Worm (Caenorhabditis elegans) whole organism, early embryonic: ENCODE results near the gene ccf-1.

Source experiments
- B0310.2 ChIP-seq: sonication (generic microtip); optimal IDR thresholded peaks from 2 replicates; lab custom pipeline; 2016; ENCODE audit warnings: mild to moderate bottlenecking, missing genetic modification characterization, missing compliant biosample characterization
- ama-1 ChIP-seq: fragments of 150-350 bp; optimal IDR thresholded peaks from 2 replicates; lab custom pipeline; 2014
- ets-7 ChIP-seq: sonication (generic microtip); optimal IDR thresholded peaks from 2 replicates; lab custom pipeline; 2016; ENCODE audit warnings: missing genotype, missing genetic modification characterization, missing compliant biosample characterization
- hnd-1 ChIP-seq: sonication (generic microtip); optimal IDR thresholded peaks from 2 replicates; lab custom pipeline; 2016; ENCODE audit warnings: missing genetic modification characterization, missing compliant biosample characterization

ce11 chrIII:11908660-11909059, 11.4 kb downstream of the ccf-1 start, which contains the start of gene fbxb-24:
- TF ChIP-seq ama-1 (lab: Kevin White, UChicago) (no peak), ets-7 (tag; lab: Kevin White, UChicago) (no peak), B0310.2 (tag; lab: Kevin White, UChicago) (no peak), hnd-1 (tag; lab: Kevin White, UChicago) (no peak)
